Worm (Caenorhabditis elegans) whole organism, L1 larva: ENCODE measurements around the gene chup-1.

Experiments used
- F16B12.6 ChIP-seq: fragments of 150-350 bp; optimal IDR thresholded peaks from 2 replicates; lab custom pipeline; 2014; ENCODE audit warnings: missing biosample characterization, missing genetic modification characterization
- aha-1 ChIP-seq: fragments of 150-350 bp; optimal IDR thresholded peaks from 2 replicates; lab custom pipeline; 2014; ENCODE audit warnings: missing biosample characterization, missing genetic modification characterization
- aly-2 ChIP-seq: fragments of 150-350 bp; optimal IDR thresholded peaks from 2 replicates; lab custom pipeline; 2014; ENCODE audit warnings: missing biosample characterization, missing genetic modification characterization
- blmp-1 ChIP-seq: fragments of 150-350 bp; optimal IDR thresholded peaks from 2 replicates; lab custom pipeline; 2014; ENCODE audit warnings: missing biosample characterization, missing genetic modification characterization
- ceh-8 ChIP-seq: fragments of 200-800 bp; sonication (Bioruptor generic); optimal IDR thresholded peaks from 2 replicates; lab custom pipeline; 2018; ENCODE audit warnings: mild to moderate bottlenecking, missing genetic modification characterization, moderate library complexity, missing compliant biosample characterization
- ceh-82 ChIP-seq, 3 experiments: fragments of 150-350 bp in 1 of 3; sonication (generic microtip) in 2 of 3; optimal IDR thresholded peaks; 2 replicates each; lab custom pipeline; 2014 to 2017; ENCODE audit warnings: missing biosample characterization in 3 of 3, missing genetic modification characterization in 3 of 3
- ces-1 ChIP-seq: fragments of 150-350 bp; optimal IDR thresholded peaks from 2 replicates; lab custom pipeline; 2014; ENCODE audit warnings: missing biosample characterization, missing genetic modification reagents, missing genetic modification characterization
- dpl-1 ChIP-seq, 3 experiments: fragments of 150-350 bp in 2 of 3; sonication (generic microtip) in 1 of 3; optimal IDR thresholded peaks; 2 replicates each; lab custom pipeline; 2014 to 2017; ENCODE audit warnings: missing biosample characterization in 3 of 3, missing genetic modification characterization in 3 of 3, missing genetic modification reagents in 3 of 3
- dsc-1 ChIP-seq: sonication (generic microtip); optimal IDR thresholded peaks from 2 replicates; lab custom pipeline; 2016; ENCODE audit warnings: mild to moderate bottlenecking, missing genetic modification characterization, missing compliant biosample characterization
- efl-1 ChIP-seq, 4 experiments: fragments of 150-350 bp; optimal IDR thresholded peaks in 3 of 4; peaks in 1 of 4; 1 replicate in 1 of 4; 2 replicates in 3 of 4; lab custom pipeline; 2014; ENCODE audit warnings: missing biosample characterization in 2 of 4, missing genetic modification characterization in 2 of 4, missing genetic modification reagents in 2 of 4
- egl-13 ChIP-seq: sonication (generic microtip); optimal IDR thresholded peaks from 2 replicates; lab custom pipeline; 2016; ENCODE audit warnings: missing genotype, missing genetic modification reagents, missing genetic modification characterization, missing compliant biosample characterization
- fkh-10 ChIP-seq: sonication (generic microtip); optimal IDR thresholded peaks from 2 replicates; lab custom pipeline; 2017; ENCODE audit warnings: missing biosample characterization, missing genetic modification reagents, missing genetic modification characterization
- fkh-8 ChIP-seq: sonication (generic microtip); optimal IDR thresholded peaks from 2 replicates; lab custom pipeline; 2016; ENCODE audit warnings: mild to moderate bottlenecking, missing genetic modification characterization, missing compliant biosample characterization
- grh-1 ChIP-seq: fragments of 200-800 bp; sonication (Bioruptor generic); IDR thresholded peaks from 2 replicates; pipeline ENCODE4 v1.3.6; 2022; ENCODE audit warnings: missing genetic modification reagents, missing genetic modification characterization, missing compliant biosample characterization
- hlh-4 ChIP-seq: sonication (generic microtip); optimal IDR thresholded peaks from 2 replicates; lab custom pipeline; 2016; ENCODE audit warnings: mild to moderate bottlenecking, missing genetic modification characterization, missing compliant biosample characterization
- irx-1 ChIP-seq: sonication (generic microtip); optimal IDR thresholded peaks from 2 replicates; lab custom pipeline; 2016; ENCODE audit warnings: missing genetic modification characterization, missing compliant biosample characterization
- isw-1 ChIP-seq: fragments of 200-800 bp; sonication (Bioruptor generic); IDR thresholded peaks from 2 replicates; pipeline ENCODE4 v1.3.6; 2022; ENCODE audit warnings: missing genetic modification characterization, missing compliant biosample characterization
- jun-1 ChIP-seq: fragments of 150-350 bp; optimal IDR thresholded peaks from 2 replicates; lab custom pipeline; 2014; ENCODE audit warnings: missing biosample characterization, missing genetic modification reagents, missing genetic modification characterization
- lin-14 ChIP-seq: fragments of 200-800 bp; sonication (Bioruptor generic); optimal IDR thresholded peaks from 2 replicates; lab custom pipeline; 2018; ENCODE audit warnings: mild to moderate bottlenecking, missing genetic modification characterization, moderate library complexity, missing compliant biosample characterization
- lsy-2 ChIP-seq, 2 experiments: fragments of 150-350 bp; optimal IDR thresholded peaks; 2 replicates each; lab custom pipeline; 2014; ENCODE audit warnings: missing biosample characterization in 2 of 2, missing genetic modification characterization in 2 of 2
- mab-9 ChIP-seq: fragments of 200-800 bp; sonication (Bioruptor generic); IDR thresholded peaks from 2 replicates; pipeline ENCODE4 v1.3.6; 2022; ENCODE audit warnings: missing genetic modification reagents, missing genetic modification characterization, missing compliant biosample characterization
- mdl-1 ChIP-seq, 2 experiments: fragments of 150-350 bp; optimal IDR thresholded peaks; 2 replicates each; lab custom pipeline; 2014 to 2017; ENCODE audit warnings: missing biosample characterization in 2 of 2, missing genetic modification characterization in 2 of 2, inconsistent platforms in 1 of 2
- mef-2 ChIP-seq: fragments of 150-350 bp; optimal IDR thresholded peaks from 2 replicates; lab custom pipeline; 2014; ENCODE audit warnings: missing biosample characterization, missing genetic modification characterization
- mep-1 ChIP-seq: fragments of 150-350 bp; optimal IDR thresholded peaks from 2 replicates; lab custom pipeline; 2014; ENCODE audit warnings: missing biosample characterization, missing genetic modification characterization
- nhr-11 ChIP-seq: fragments of 150-350 bp; optimal IDR thresholded peaks from 2 replicates; lab custom pipeline; 2014; ENCODE audit warnings: missing biosample characterization, missing genetic modification characterization
- nhr-20 ChIP-seq: sonication (generic microtip); optimal IDR thresholded peaks from 2 replicates; lab custom pipeline; 2016; ENCODE audit warnings: mild to moderate bottlenecking, missing genetic modification characterization, missing compliant biosample characterization
- nhr-237 ChIP-seq: fragments of 150-350 bp; optimal IDR thresholded peaks from 2 replicates; lab custom pipeline; 2014; ENCODE audit warnings: missing biosample characterization, missing genetic modification characterization
- nhr-47 ChIP-seq: sonication (generic microtip); optimal IDR thresholded peaks from 2 replicates; lab custom pipeline; 2016; ENCODE audit warnings: mild to moderate bottlenecking, missing genetic modification characterization, moderate library complexity, missing compliant biosample characterization
- nhr-71 ChIP-seq: sonication (generic microtip); optimal IDR thresholded peaks from 2 replicates; lab custom pipeline; 2016; ENCODE audit warnings: mild to moderate bottlenecking, missing genetic modification characterization, moderate library complexity, missing compliant biosample characterization
- nhr-76 ChIP-seq: sonication (generic microtip); optimal IDR thresholded peaks from 2 replicates; lab custom pipeline; 2017; ENCODE audit warnings: missing biosample characterization, missing genetic modification characterization
- nhr-84 ChIP-seq: sonication (generic microtip); optimal IDR thresholded peaks from 2 replicates; lab custom pipeline; 2017; ENCODE audit warnings: missing biosample characterization, missing genetic modification characterization
- pax-3 ChIP-seq: fragments of 200-800 bp; sonication (Bioruptor generic); optimal IDR thresholded peaks from 2 replicates; lab custom pipeline; 2018; ENCODE audit warnings: mild to moderate bottlenecking, missing genetic modification characterization, moderate library complexity, missing compliant biosample characterization
- skn-1 ChIP-seq: fragments of 150-350 bp; optimal IDR thresholded peaks from 2 replicates; lab custom pipeline; 2014; ENCODE audit warnings: missing biosample characterization, missing genetic modification characterization
- snpc-4 ChIP-seq: fragments of 150-350 bp; optimal IDR thresholded peaks from 2 replicates; lab custom pipeline; 2014; ENCODE audit warnings: missing biosample characterization, missing genetic modification characterization
- snu-23 ChIP-seq: sonication (generic microtip); optimal IDR thresholded peaks from 2 replicates; lab custom pipeline; 2016; ENCODE audit warnings: missing genetic modification characterization, missing compliant biosample characterization
- sox-4 ChIP-seq: sonication (generic microtip); optimal IDR thresholded peaks from 2 replicates; lab custom pipeline; 2016; ENCODE audit warnings: missing genetic modification characterization, missing compliant biosample characterization
- sptf-1 ChIP-seq: fragments of 150-350 bp; optimal IDR thresholded peaks from 2 replicates; lab custom pipeline; 2014; ENCODE audit warnings: missing biosample characterization, missing genetic modification characterization
- swsn-7 ChIP-seq: sonication (generic microtip); optimal IDR thresholded peaks from 2 replicates; lab custom pipeline; 2016; ENCODE audit warnings: missing genetic modification characterization, missing compliant biosample characterization
- tbx-2 ChIP-seq: sonication (generic microtip); optimal IDR thresholded peaks from 2 replicates; lab custom pipeline; 2016; ENCODE audit warnings: missing genetic modification characterization, missing compliant biosample characterization
- tlp-1 ChIP-seq: fragments of 150-350 bp; optimal IDR thresholded peaks from 2 replicates; lab custom pipeline; 2014; ENCODE audit warnings: missing biosample characterization, missing genetic modification characterization
- unc-86 ChIP-seq: sonication (generic microtip); optimal IDR thresholded peaks from 2 replicates; lab custom pipeline; 2016; ENCODE audit warnings: missing genetic modification characterization, missing compliant biosample characterization
- xbp-1 ChIP-seq: sonication (generic microtip); optimal IDR thresholded peaks from 2 replicates; lab custom pipeline; 2016; ENCODE audit warnings: missing genetic modification characterization, missing compliant biosample characterization
- ztf-11 ChIP-seq, 2 experiments: sonication (generic microtip); optimal IDR thresholded peaks; 2 replicates each; lab custom pipeline; 2016 to 2017; ENCODE audit warnings: missing genetic modification characterization in 2 of 2, missing biosample characterization in 1 of 2, missing compliant biosample characterization in 1 of 2

Gene chup-1

ce11 chrX:8800983-8801382 lies 9.0 kb downstream of the chup-1 start (continued):
- peak; percentile 15 for TF ChIP-seq ceh-8 (GFP tag; lab: Kevin White, UChicago)
- TF ChIP-seq F16B12.6 (tag; lab: Kevin White, UChicago) = no peak
- peak; percentile 55 for TF ChIP-seq nhr-71 (tag; lab: Kevin White, UChicago)

ce11 chrX:8805475-8805874 lies 13.5 kb downstream of the chup-1 start:
- TF ChIP-seq ceh-8 (GFP tag; lab: Kevin White, UChicago) (peak; percentile 59), skn-1 (tag; lab: Kevin White, UChicago) (no peak)

- TF ChIP-seq aha-1 (tag; lab: Kevin White, UChicago) = no peak
- peak; percentile 57 for TF ChIP-seq egl-13
- peak; percentile 16 for TF ChIP-seq tbx-2
- peak; percentile 91 for TF ChIP-seq lin-14 (GFP tag; lab: Kevin White, UChicago)
- peak; percentile 20 for TF ChIP-seq snu-23 (GFP tag; lab: Kevin White, UChicago)
- peak; percentile 20 for TF ChIP-seq sox-4 (tag; lab: Kevin White, UChicago)
- TF ChIP-seq nhr-20 = peak; percentile 21
- TF ChIP-seq nhr-237 = no peak
- peak; percentile 57 for TF ChIP-seq nhr-71 (tag; lab: Kevin White, UChicago)
- TF ChIP-seq isw-1 = 0 out of 2 replicates have a peak, but pooled peaks have one; percentile 4
- TF ChIP-seq nhr-47 (tag; lab: Kevin White, UChicago) = peak; percentile 72
- TF ChIP-seq efl-1 (optimal IDR thresholded peaks at IDR 0.05; lab: Kevin White, UChicago) = peak in 1 of 2 experiments; percentile 30
- no peak for TF ChIP-seq efl-1 (GFP tag; optimal IDR thresholded peaks at IDR 0.05 in 1 of 2; lab: Kevin White, UChicago)
- TF ChIP-seq blmp-1 = no peak
- TF ChIP-seq ceh-82 (tag; optimal IDR thresholded peaks at IDR 0.05; lab: Kevin White, UChicago) = peak in 1 of 3 experiments; percentile 63
- peak; percentile 52 for TF ChIP-seq fkh-10
- peak; percentile 21 for TF ChIP-seq dsc-1
- peak in 1 of 2 experiments; percentile 25 for TF ChIP-seq mdl-1 (tag; optimal IDR thresholded peaks at IDR 0.05; lab: Kevin White, UChicago)
- peak; percentile 31 for TF ChIP-seq snpc-4 (tag; lab: Kevin White, UChicago)
- peak; percentile 35 for TF ChIP-seq unc-86 (tag; lab: Kevin White, UChicago)
- peak; percentile 67 for TF ChIP-seq pax-3 (tag; lab: Kevin White, UChicago)
- TF ChIP-seq fkh-8 (tag; lab: Kevin White, UChicago) = peak; percentile 91
- peak; percentile 31 for TF ChIP-seq jun-1 (tag; lab: Kevin White, UChicago)
- peak in 1 of 2 experiments; percentile 32 for TF ChIP-seq ztf-11 (tag; optimal IDR thresholded peaks at IDR 0.05; lab: Kevin White, UChicago)
- no peak for TF ChIP-seq dpl-1 (GFP tag; optimal IDR thresholded peaks at IDR 0.05; lab: Kevin White, UChicago)
- peak; percentile 45 for TF ChIP-seq swsn-7 (tag; lab: Kevin White, UChicago)
- no peak for TF ChIP-seq ceh-8 (GFP tag; lab: Kevin White, UChicago)
- peak; percentile 0 for TF ChIP-seq xbp-1 (tag; lab: Kevin White, UChicago)
- peak; percentile 4 to 25 for TF ChIP-seq lsy-2 (tag; optimal IDR thresholded peaks at IDR 0.05; lab: Kevin White, UChicago)
- no peak for TF ChIP-seq irx-1 (tag; lab: Kevin White, UChicago)
Observed at ce11 chrX:8806070-8806799, 14.3 kb downstream of the chup-1 start, which contains the start of gene R04E5.8. R04E5.8 (minus strand) TSS chrX:8806120.

ce11 chrX:8808740-8809139 lies 16.8 kb downstream of the chup-1 start:
- TF ChIP-seq pax-3 (tag; lab: Kevin White, UChicago) = no peak
- no peak for TF ChIP-seq sox-4 (tag; lab: Kevin White, UChicago)
- no peak for TF ChIP-seq mab-9 (GFP tag; lab: Robert Waterston, UW)
- TF ChIP-seq isw-1 = no peak
- no peak for TF ChIP-seq tbx-2

- TF ChIP-seq grh-1 (GFP tag; lab: Robert Waterston, UW) (0 out of 2 replicates have a peak, but pooled peaks have one; percentile 34), tbx-2 (peak; percentile 85), dsc-1 (peak; percentile 76), hlh-4 (tag; lab: Kevin White, UChicago) (no peak), sptf-1 (tag; lab: Kevin White, UChicago) (no peak), irx-1 (tag; lab: Kevin White, UChicago) (peak; percentile 62), nhr-76 (tag; lab: Kevin White, UChicago) (peak; percentile 7), mef-2 (tag; lab: Kevin White, UChicago) (peak; percentile 57), tlp-1 (tag; lab: Kevin White, UChicago) (no peak), ceh-8 (GFP tag; lab: Kevin White, UChicago) (peak; percentile 13), ces-1 (no peak), isw-1 (peak; percentile 71), nhr-11 (tag; lab: Kevin White, UChicago) (peak; percentile 53), F16B12.6 (tag; lab: Kevin White, UChicago) (peak; percentile 44), nhr-84 (tag; lab: Kevin White, UChicago) (no peak), mep-1 (tag; lab: Kevin White, UChicago) (peak; percentile 94), ztf-11 (tag; optimal IDR thresholded peaks at IDR 0.05; lab: Kevin White, UChicago) (peak in 1 of 2 experiments; percentile 56), aly-2 (tag; lab: Kevin White, UChicago) (no peak)
Observed at ce11 chrX:8810908-8811307, 18.9 kb downstream of the chup-1 start, which contains the start of gene R04E5.9. R04E5.9 (minus strand) TSS chrX:8811142.
